Fruit fly (Drosophila melanogaster) whole organism, embryonic: ENCODE data around the gene CG13837.

Experiments used
- Awh ChIP-seq: fragments of 200-800 bp; sonication (Bioruptor generic); IDR thresholded peaks from 2 replicates; pipeline ENCODE4, ENCODE4 v1.3.6; 2022; ENCODE audit warnings: missing biosample characterization, missing genetic modification characterization
- C15 ChIP-seq: fragments of 200-800 bp; sonication (Bioruptor generic); IDR thresholded peaks from 3 replicates; pipeline ENCODE4 v1.3.6; 2022; ENCODE audit warnings: missing biosample characterization, missing genetic modification characterization
- CG11696 ChIP-seq: fragments of 200-800 bp; sonication (Bioruptor generic); IDR thresholded peaks from 2 replicates; pipeline ENCODE4 v1.3.6; 2022; ENCODE audit warnings: missing biosample characterization, missing genetic modification characterization
- CG14860 ChIP-seq: fragments of 200-800 bp; sonication (Bioruptor generic); IDR thresholded peaks from 3 replicates; pipeline ENCODE4 v1.3.6; 2022; ENCODE audit warnings: missing biosample characterization, missing genetic modification characterization; ENCODE audit not compliant: partially characterized antibody
- CG15269 ChIP-seq: fragments of 200-800 bp; sonication (Bioruptor generic); optimal IDR thresholded peaks from 2 replicates; lab custom pipeline; 2018; ENCODE audit warnings: missing biosample characterization, mild to moderate bottlenecking, missing genetic modification characterization, moderate library complexity
- CG1529 ChIP-seq: fragments of 200-800 bp; sonication (Bioruptor generic); optimal IDR thresholded peaks from 3 replicates; lab custom pipeline; 2018; ENCODE audit warnings: missing biosample characterization, missing genetic modification characterization
- CG1603 ChIP-seq: fragments of 200-800 bp; sonication (Bioruptor generic); optimal IDR thresholded peaks from 2 replicates; lab custom pipeline; 2019; ENCODE audit warnings: missing biosample characterization, mild to moderate bottlenecking, missing genetic modification characterization, moderate library complexity
- CG17912 ChIP-seq: fragments of 200-800 bp; sonication (Bioruptor generic); optimal IDR thresholded peaks from 2 replicates; lab custom pipeline; 2018; ENCODE audit warnings: missing biosample characterization, mild to moderate bottlenecking, missing genetic modification characterization
- CG30431 ChIP-seq: fragments of 200-800 bp; sonication (Bioruptor generic); optimal IDR thresholded peaks from 2 replicates; lab custom pipeline; 2017; ENCODE audit warnings: missing biosample characterization, missing genetic modification characterization
- CG3281 ChIP-seq: fragments of 200-800 bp; sonication (Bioruptor generic); optimal IDR thresholded peaks from 3 replicates; lab custom pipeline; 2017; ENCODE audit warnings: missing biosample characterization, mild to moderate bottlenecking, missing genetic modification characterization
- CG33213 ChIP-seq: fragments of 200-800 bp; sonication (Bioruptor generic); optimal IDR thresholded peaks from 3 replicates; lab custom pipeline; 2016; ENCODE audit warnings: missing biosample characterization, missing genetic modification characterization
- CG43689 ChIP-seq: fragments of 200-800 bp; sonication (Bioruptor generic); IDR thresholded peaks from 2 replicates; pipeline ENCODE4 v1.3.6; 2022; ENCODE audit warnings: missing biosample characterization, missing genetic modification characterization
- CG5245 ChIP-seq: fragments of 200-800 bp; sonication (Bioruptor generic); optimal IDR thresholded peaks from 3 replicates; lab custom pipeline; 2016; ENCODE audit warnings: missing biosample characterization, missing genetic modification characterization
- CG5953 ChIP-seq: fragments of 200-800 bp; sonication (Bioruptor generic); IDR thresholded peaks from 2 replicates; pipeline ENCODE4 v1.3.6; 2022; ENCODE audit warnings: missing biosample characterization, missing genetic modification characterization
- CG6791 ChIP-seq: fragments of 200-800 bp; sonication (Bioruptor generic); IDR thresholded peaks from 3 replicates; pipeline ENCODE4 v1.3.6; 2022; ENCODE audit warnings: missing biosample characterization, missing genetic modification characterization; ENCODE audit not compliant: partially characterized antibody
- CG7987 ChIP-seq: fragments of 200-800 bp; sonication (Bioruptor generic); optimal IDR thresholded peaks from 2 replicates; lab custom pipeline; 2018; ENCODE audit warnings: missing biosample characterization, mild to moderate bottlenecking, missing genetic modification characterization, moderate library complexity
- CG8089 ChIP-seq: fragments of 200-800 bp; sonication (Bioruptor generic); optimal IDR thresholded peaks from 3 replicates; lab custom pipeline; 2016; ENCODE audit warnings: missing biosample characterization, missing genetic modification characterization
- Camta ChIP-seq: fragments of 200-800 bp; sonication (Bioruptor generic); optimal IDR thresholded peaks from 2 replicates; lab custom pipeline; 2016; ENCODE audit warnings: missing biosample characterization, missing genetic modification characterization
- CoRest ChIP-seq: fragments of 200-800 bp; sonication (Bioruptor generic); optimal IDR thresholded peaks from 3 replicates; lab custom pipeline; 2018; ENCODE audit warnings: missing biosample characterization, mild to moderate bottlenecking, missing genetic modification characterization, moderate library complexity
- D19B ChIP-seq: fragments of 200-800 bp; sonication (Bioruptor generic); optimal IDR thresholded peaks from 2 replicates; lab custom pipeline; 2017; ENCODE audit warnings: missing biosample characterization, mild to moderate bottlenecking, missing genetic modification characterization
- Myb ChIP-seq: fragments of 200-800 bp; sonication (Bioruptor generic); optimal IDR thresholded peaks from 2 replicates; lab custom pipeline; 2016; ENCODE audit warnings: missing biosample characterization, missing genetic modification characterization
- Oli ChIP-seq: fragments of 200-800 bp; sonication (Bioruptor generic); optimal IDR thresholded peaks from 2 replicates; lab custom pipeline; 2018; ENCODE audit warnings: missing biosample characterization, mild to moderate bottlenecking, missing genetic modification characterization, moderate library complexity
- Rfx ChIP-seq: fragments of 200-800 bp; sonication (Bioruptor generic); IDR thresholded peaks from 2 replicates; pipeline ENCODE4 v1.3.6; 2022; ENCODE audit warnings: missing biosample characterization, missing genetic modification characterization
- Stat92E ChIP-seq, 3 experiments: fragments of >200 bp in 2 of 3; fragments of 200-800 bp in 1 of 3; sonication (Bioruptor generic) in 1 of 3; optimal IDR thresholded peaks; 2 replicates each; lab custom pipeline; 2017 to 2019; ENCODE audit warnings: missing biosample characterization in 3 of 3, missing genetic modification characterization in 3 of 3, mild to moderate bottlenecking in 1 of 3, moderate library complexity in 1 of 3
- Taf1 ChIP-seq: fragments of 200-800 bp; sonication (Bioruptor generic); IDR thresholded peaks from 2 replicates; pipeline ENCODE4 v1.3.6; 2022; ENCODE audit warnings: missing biosample characterization, missing genetic modification characterization
- bab2 ChIP-seq: fragments of 200-800 bp; sonication (Bioruptor generic); optimal IDR thresholded peaks from 2 replicates; lab custom pipeline; 2016; ENCODE audit warnings: missing biosample characterization, missing genetic modification characterization
- bsh ChIP-seq, 2 experiments: fragments of 200-800 bp; sonication (Bioruptor generic); optimal IDR thresholded peaks; 2 replicates each; lab custom pipeline; 2017 to 2018; ENCODE audit warnings: mild to moderate bottlenecking in 2 of 2, missing biosample characterization in 2 of 2, missing genetic modification characterization in 2 of 2, moderate library complexity in 1 of 2
- cg ChIP-seq: fragments of 200-800 bp; sonication (Bioruptor generic); optimal IDR thresholded peaks from 3 replicates; lab custom pipeline; 2019; ENCODE audit warnings: missing biosample characterization, mild to moderate bottlenecking, missing genetic modification characterization, moderate library complexity
- chm ChIP-seq: fragments of 200-800 bp; sonication (Bioruptor generic); IDR thresholded peaks from 2 replicates; pipeline ENCODE4 v1.3.6; 2022; ENCODE audit warnings: missing biosample characterization, missing genetic modification characterization
- chn ChIP-seq: fragments of 200-800 bp; sonication (Bioruptor generic); optimal IDR thresholded peaks from 2 replicates; lab custom pipeline; 2016; ENCODE audit warnings: missing biosample characterization, missing genetic modification characterization
- corto ChIP-seq: fragments of 200-800 bp; sonication (Bioruptor generic); optimal IDR thresholded peaks from 2 replicates; lab custom pipeline; 2016; ENCODE audit warnings: missing biosample characterization, mild to moderate bottlenecking, missing genetic modification characterization, moderate library complexity
- dpn ChIP-seq, 2 experiments: fragments of 200-800 bp; sonication (Bioruptor generic); optimal IDR thresholded peaks; 3 replicates each; lab custom pipeline; 2016; ENCODE audit warnings: missing biosample characterization in 2 of 2, missing genetic modification characterization in 2 of 2
- ems ChIP-seq: fragments of 200-800 bp; sonication (Bioruptor generic); optimal IDR thresholded peaks from 3 replicates; lab custom pipeline; 2016; ENCODE audit warnings: missing biosample characterization, missing genetic modification characterization
- fd96Cb ChIP-seq: fragments of 200-800 bp; sonication (Bioruptor generic); optimal IDR thresholded peaks from 2 replicates; lab custom pipeline; 2018; ENCODE audit warnings: missing biosample characterization, mild to moderate bottlenecking, missing genetic modification characterization, moderate library complexity
- grau ChIP-seq: fragments of 200-800 bp; optimal IDR thresholded peaks from 3 replicates; lab custom pipeline; 2019; ENCODE audit warnings: missing biosample characterization, mild to moderate bottlenecking, missing genetic modification characterization, moderate library complexity
- gro ChIP-seq: fragments of 200-800 bp; sonication (Bioruptor generic); optimal IDR thresholded peaks from 2 replicates; lab custom pipeline; 2016; ENCODE audit warnings: missing biosample characterization, missing genetic modification characterization
- hkb ChIP-seq, 2 experiments: fragments of 200-800 bp in 1 of 2; fragments of >200 bp in 1 of 2; sonication (Bioruptor generic) in 1 of 2; IDR thresholded peaks in 1 of 2; optimal IDR thresholded peaks in 1 of 2; 2 replicates each; pipeline versions ENCODE4 v1.3.6 to Lab custom; 2017 to 2022; ENCODE audit warnings: missing biosample characterization in 1 of 2, missing genetic modification characterization in 1 of 2
- inv ChIP-seq: fragments of 200-800 bp; sonication (Bioruptor generic); IDR thresholded peaks from 2 replicates; pipeline ENCODE4 v1.3.6; 2022; ENCODE audit warnings: missing biosample characterization, missing genetic modification characterization; ENCODE audit not compliant: partially characterized antibody
- jing ChIP-seq: fragments of 200-800 bp; sonication (Bioruptor generic); optimal IDR thresholded peaks from 2 replicates; lab custom pipeline; 2018; ENCODE audit warnings: missing biosample characterization, mild to moderate bottlenecking, missing genetic modification characterization
- org-1 ChIP-seq: fragments of 200-800 bp; sonication (Bioruptor generic); optimal IDR thresholded peaks from 2 replicates; lab custom pipeline; 2017; ENCODE audit warnings: missing biosample characterization, missing genetic modification characterization
- pan ChIP-seq, 4 experiments: fragments of >200 bp in 3 of 4; fragments of 200-800 bp in 1 of 4; sonication (Bioruptor generic) in 1 of 4; optimal IDR thresholded peaks in 3 of 4; IDR thresholded peaks in 1 of 4; 2 replicates each; pipeline versions ENCODE4 v1.3.6 to Lab custom; 2017 to 2022; ENCODE audit warnings: missing biosample characterization in 2 of 4, missing genetic modification characterization in 2 of 4, mixed read lengths in 1 of 4
- peb ChIP-seq: fragments of 200-800 bp; sonication (Bioruptor generic); IDR thresholded peaks from 2 replicates; pipeline ENCODE4 v1.3.6; 2022; ENCODE audit warnings: missing biosample characterization, missing genetic modification characterization
- sd ChIP-seq: fragments of 200-800 bp; sonication (Bioruptor generic); optimal IDR thresholded peaks from 3 replicates; lab custom pipeline; 2018; ENCODE audit warnings: missing biosample characterization, mild to moderate bottlenecking, missing genetic modification characterization, moderate library complexity
- sens-2 ChIP-seq: fragments of 200-800 bp; sonication (Bioruptor generic); IDR thresholded peaks from 2 replicates; pipeline ENCODE4 v1.3.6; 2022; ENCODE audit warnings: missing biosample characterization, missing genetic modification characterization
- sim ChIP-seq: fragments of 200-800 bp; sonication (Bioruptor generic); IDR thresholded peaks from 2 replicates; pipeline ENCODE4 v1.3.6; 2022; ENCODE audit warnings: missing biosample characterization, missing genetic modification characterization
- slbo ChIP-seq: fragments of 200-800 bp; sonication (Bioruptor generic); IDR thresholded peaks from 2 replicates; pipeline ENCODE4 v1.3.6; 2022; ENCODE audit warnings: missing biosample characterization, missing genetic modification characterization
- ssp ChIP-seq: fragments of 200-800 bp; sonication (Bioruptor generic); IDR thresholded peaks from 2 replicates; pipeline ENCODE4 v1.3.6; 2022; ENCODE audit warnings: missing biosample characterization, missing genetic modification characterization
- sug ChIP-seq: fragments of 200-800 bp; optimal IDR thresholded peaks from 2 replicates; lab custom pipeline; 2019; ENCODE audit warnings: missing biosample characterization, mild to moderate bottlenecking, missing genetic modification characterization, moderate library complexity
- ttk ChIP-seq: fragments of 200-800 bp; sonication (Bioruptor generic); IDR thresholded peaks from 2 replicates; pipeline ENCODE4 v2.1.2; 2022; ENCODE audit warnings: missing biosample characterization, missing genetic modification characterization

CG13837 gene

dm6 chr3R:23048690-23049118, 4.9 kb downstream of the CG13837 start (continued):
- TF ChIP-seq CG5245 (GFP tag; lab: Kevin White, UChicago) (no peak), CG1603 (peak; percentile 58), CG17912 (GFP tag; lab: Kevin White, UChicago) (no peak), ttk (GFP tag; lab: Robert Waterston, UW) (peak; percentile 58; the same call in 1 of the 2 replicates), chn (GFP tag; lab: Kevin White, UChicago) (peak; percentile 31), CG11696 (GFP tag; lab: Robert Waterston, UW) (peak; percentile 10; the same call in 1 of the 2 replicates), CG3281 (GFP tag; lab: Kevin White, UChicago) (peak; percentile 76), CG30431 (GFP tag; lab: Kevin White, UChicago) (peak; percentile 37), org-1 (GFP tag; lab: Kevin White, UChicago) (peak; percentile 63), Awh (peak; percentile 49; the same call in 1 of the 2 replicates), CG5953 (GFP tag; lab: Robert Waterston, UW) (peak; percentile 5; the same call in 1 of the 2 replicates), CG7987 (GFP tag; lab: Kevin White, UChicago) (no peak), gro (GFP tag; lab: Kevin White, UChicago) (peak; percentile 24), sd (tag; lab: Kevin White, UChicago) (peak; percentile 42), CG14860 (GFP tag; lab: Robert Waterston, UW) (no peak), Camta (GFP tag; lab: Kevin White, UChicago) (peak; percentile 21), corto (no peak), sug (tag; lab: Kevin White, UChicago) (peak; percentile 71), CG15269 (tag; lab: Kevin White, UChicago) (peak; percentile 85), sens-2 (peak; percentile 6; the same call in 1 of the 2 replicates), grau (tag; lab: Kevin White, UChicago) (peak; percentile 83), Taf1 (GFP tag; lab: Robert Waterston, UW) (no peak), dpn (GFP tag; optimal IDR thresholded peaks at IDR 0.05; lab: Kevin White, UChicago) (peak; percentile 61 to 69), CoRest (tag; lab: Kevin White, UChicago) (peak; percentile 89), inv (no peak), ems (GFP tag; lab: Kevin White, UChicago) (peak; percentile 11), peb (GFP tag; lab: Robert Waterston, UW) (peak; percentile 61), slbo (GFP tag; lab: Robert Waterston, UW) (peak; percentile 70), C15 (GFP tag; lab: Robert Waterston, UW) (no peak), ssp (GFP tag; lab: Robert Waterston, UW) (peak; percentile 53; the same call in 1 of the 2 replicates), Rfx (GFP tag; lab: Robert Waterston, UW) (peak; percentile 72), CG6791 (no peak), Myb (no peak), pan (optimal IDR thresholded peaks at IDR 0.05; lab: Kevin White, UChicago) (no peak), pan (GFP tag; optimal IDR thresholded peaks at IDR 0.05 in 1 of 2, IDR thresholded peaks at IDR 0.05 in 1 of 2) (peak in 1 of 2 experiments; percentile 53), fd96Cb (tag; lab: Kevin White, UChicago) (peak; percentile 75), jing (peak; percentile 20), Stat92E (GFP tag; optimal IDR thresholded peaks at IDR 0.05; lab: Kevin White, UChicago) (peak in 1 of 3 experiments; percentile 32), sim (no peak), hkb (optimal IDR thresholded peaks at IDR 0.05; lab: Kevin White, UChicago) (no peak), hkb (GFP tag; IDR thresholded peaks at IDR 0.05; lab: Robert Waterston, UW) (peak; percentile 57), bab2 (GFP tag; lab: Kevin White, UChicago) (peak; percentile 2), chm (no peak), Oli (tag; lab: Kevin White, UChicago) (peak; percentile 85), cg (GFP tag; lab: Kevin White, UChicago) (no peak), D19B (GFP tag; lab: Kevin White, UChicago) (peak; percentile 34), CG1529 (GFP tag; lab: Kevin White, UChicago) (peak; percentile 64), CG33213 (GFP tag; lab: Kevin White, UChicago) (no peak), bsh (GFP tag; optimal IDR thresholded peaks at IDR 0.05; lab: Kevin White, UChicago) (peak; percentile 68 to 81), CG43689 (GFP tag; lab: Robert Waterston, UW) (0 out of 2 replicates have a peak, but pooled peaks have one; percentile 35), CG8089 (GFP tag; lab: Kevin White, UChicago) (peak; percentile 20)
